Fruit fly (Drosophila melanogaster) whole organism, embryonic: ENCODE measurements around the gene Ir68b.
A peak's percentile ranks its signal among the peaks of the same experiment; 100 is the strongest.

Source experiments
- Atf6 ChIP-seq: fragments of 200-800 bp; sonication (Bioruptor generic); IDR thresholded peaks from 2 replicates; pipeline ENCODE4 v1.3.6; 2022; ENCODE audit warnings: missing biosample characterization, missing genetic modification characterization
- C15 ChIP-seq: fragments of 200-800 bp; sonication (Bioruptor generic); IDR thresholded peaks from 3 replicates; pipeline ENCODE4 v1.3.6; 2022; ENCODE audit warnings: missing biosample characterization, missing genetic modification characterization
- CG10979 ChIP-seq: fragments of 200-800 bp; sonication (Bioruptor generic); optimal IDR thresholded peaks from 2 replicates; lab custom pipeline; 2018; ENCODE audit warnings: missing biosample characterization, mild to moderate bottlenecking, missing genetic modification characterization, moderate library complexity
- CG11723 ChIP-seq: fragments of 200-800 bp; sonication (Bioruptor generic); optimal IDR thresholded peaks from 2 replicates; lab custom pipeline; 2017; ENCODE audit warnings: missing biosample characterization, mild to moderate bottlenecking, missing genetic modification characterization
- CG12155 ChIP-seq: fragments of 200-800 bp; sonication (Bioruptor generic); optimal IDR thresholded peaks from 3 replicates; lab custom pipeline; 2016; ENCODE audit warnings: missing biosample characterization, missing genetic modification characterization
- CG12236 ChIP-seq: fragments of 200-800 bp; sonication (Bioruptor generic); optimal IDR thresholded peaks from 2 replicates; lab custom pipeline; 2016; ENCODE audit warnings: missing biosample characterization, missing genetic modification characterization
- CG12299 ChIP-seq: fragments of 200-800 bp; sonication (Bioruptor generic); optimal IDR thresholded peaks from 2 replicates; lab custom pipeline; 2018; ENCODE audit warnings: missing biosample characterization, mild to moderate bottlenecking, missing genetic modification characterization
- CG17359 ChIP-seq: fragments of 200-800 bp; sonication (Bioruptor generic); optimal IDR thresholded peaks from 3 replicates; lab custom pipeline; 2018; ENCODE audit warnings: missing biosample characterization, mild to moderate bottlenecking, missing genetic modification characterization, moderate library complexity
- CG18262 ChIP-seq: fragments of 200-800 bp; optimal IDR thresholded peaks from 3 replicates; lab custom pipeline; 2019; ENCODE audit warnings: missing biosample characterization, mild to moderate bottlenecking, missing genetic modification characterization, moderate library complexity
- CG2116 ChIP-seq: fragments of 200-800 bp; sonication (Bioruptor generic); optimal IDR thresholded peaks from 3 replicates; lab custom pipeline; 2018; ENCODE audit warnings: missing biosample characterization, mild to moderate bottlenecking, missing genetic modification characterization
- CG2202 ChIP-seq: fragments of 200-800 bp; sonication (Bioruptor generic); optimal IDR thresholded peaks from 2 replicates; lab custom pipeline; 2018; ENCODE audit warnings: missing biosample characterization, mild to moderate bottlenecking, missing genetic modification characterization
- CG2889 ChIP-seq: fragments of 200-800 bp; sonication (Bioruptor generic); IDR thresholded peaks from 3 replicates; pipeline ENCODE4 v1.3.6; 2022; ENCODE audit warnings: missing biosample characterization, missing genetic modification characterization
- CG42726 ChIP-seq: fragments of 200-800 bp; sonication (Bioruptor generic); IDR thresholded peaks from 2 replicates; pipeline ENCODE4 v1.3.6; 2022; ENCODE audit warnings: missing biosample characterization, missing genetic modification characterization; ENCODE audit not compliant: partially characterized antibody
- CG43689 ChIP-seq: fragments of 200-800 bp; sonication (Bioruptor generic); IDR thresholded peaks from 2 replicates; pipeline ENCODE4 v1.3.6; 2022; ENCODE audit warnings: missing biosample characterization, missing genetic modification characterization
- CG6654 ChIP-seq: fragments of 200-800 bp; sonication (Bioruptor generic); optimal IDR thresholded peaks from 2 replicates; lab custom pipeline; 2017; ENCODE audit warnings: missing biosample characterization, mild to moderate bottlenecking, missing genetic modification characterization
- CG7556 ChIP-seq: fragments of 200-800 bp; sonication (Bioruptor generic); optimal IDR thresholded peaks from 2 replicates; lab custom pipeline; 2017; ENCODE audit warnings: missing biosample characterization, mild to moderate bottlenecking, missing genetic modification characterization
- CG7963 ChIP-seq: fragments of 200-800 bp; sonication (Bioruptor generic); IDR thresholded peaks from 3 replicates; pipeline ENCODE4 v1.3.6; 2022; ENCODE audit warnings: missing biosample characterization, missing genetic modification characterization; ENCODE audit not compliant: partially characterized antibody
- CG9609 ChIP-seq: fragments of 200-800 bp; sonication (Bioruptor generic); optimal IDR thresholded peaks from 3 replicates; lab custom pipeline; 2016; ENCODE audit warnings: missing biosample characterization, missing genetic modification characterization
- CG9932 ChIP-seq: fragments of 200-800 bp; sonication (Bioruptor generic); IDR thresholded peaks from 2 replicates; pipeline ENCODE4 v1.3.6; 2022; ENCODE audit warnings: missing biosample characterization, missing genetic modification characterization
- CoRest ChIP-seq: fragments of 200-800 bp; sonication (Bioruptor generic); optimal IDR thresholded peaks from 3 replicates; lab custom pipeline; 2018; ENCODE audit warnings: missing biosample characterization, mild to moderate bottlenecking, missing genetic modification characterization, moderate library complexity
- Deaf1 ChIP-seq: fragments of 200-800 bp; optimal IDR thresholded peaks from 3 replicates; lab custom pipeline; 2019; ENCODE audit warnings: missing biosample characterization, mild to moderate bottlenecking, missing genetic modification characterization, moderate library complexity
- Dip2 ChIP-seq: fragments of 200-800 bp; sonication (Bioruptor generic); IDR thresholded peaks from 2 replicates; pipeline ENCODE4 v1.3.6; 2022; ENCODE audit warnings: missing biosample characterization, missing genetic modification characterization
- Dip3 ChIP-seq: fragments of 200-800 bp; sonication (Bioruptor generic); optimal IDR thresholded peaks from 3 replicates; lab custom pipeline; 2016; ENCODE audit warnings: missing biosample characterization, missing genetic modification characterization
- ERR ChIP-seq: fragments of 200-800 bp; sonication (Bioruptor generic); optimal IDR thresholded peaks from 2 replicates; lab custom pipeline; 2016; ENCODE audit warnings: missing biosample characterization, missing genetic modification characterization
- HHEX ChIP-seq: fragments of 200-800 bp; sonication (Bioruptor generic); optimal IDR thresholded peaks from 3 replicates; lab custom pipeline; 2017; ENCODE audit warnings: missing biosample characterization, mild to moderate bottlenecking, missing genetic modification characterization, missing genetic modification reagents
- Hmx ChIP-seq: fragments of 200-800 bp; sonication (Bioruptor generic); optimal IDR thresholded peaks from 2 replicates; lab custom pipeline; 2016; ENCODE audit warnings: missing biosample characterization, missing genetic modification characterization
- Hr51 ChIP-seq, 2 experiments: fragments of 200-800 bp; sonication (Bioruptor generic); optimal IDR thresholded peaks; 2 replicates in 1 of 2; 3 replicates in 1 of 2; lab custom pipeline; 2016 to 2018; ENCODE audit warnings: missing biosample characterization in 2 of 2, missing genetic modification characterization in 2 of 2, mild to moderate bottlenecking in 1 of 2, moderate library complexity in 1 of 2
- Kr ChIP-seq: fragments of 200-800 bp; sonication (Bioruptor generic); optimal IDR thresholded peaks from 2 replicates; lab custom pipeline; 2017; ENCODE audit warnings: missing biosample characterization, mild to moderate bottlenecking, missing genetic modification characterization
- Med ChIP-seq: fragments of 200-800 bp; sonication (Bioruptor generic); peaks from one replicate; lab custom pipeline; 2016; ENCODE audit warnings: missing biosample characterization, missing genetic modification characterization, mild to moderate bottlenecking, inconsistent platforms, moderate library complexity
- Scr ChIP-seq: fragments of 200-800 bp; sonication (Bioruptor generic); IDR thresholded peaks from 2 replicates; pipeline ENCODE4 v1.3.6; 2022; ENCODE audit warnings: missing biosample characterization, missing genetic modification characterization; ENCODE audit not compliant: partially characterized antibody
- Side ChIP-seq: fragments of 200-800 bp; sonication (Bioruptor generic); optimal IDR thresholded peaks from 2 replicates; lab custom pipeline; 2016; ENCODE audit warnings: missing biosample characterization, missing genetic modification characterization
- Sry-δ ChIP-seq: fragments of 200-800 bp; sonication (Bioruptor generic); optimal IDR thresholded peaks from 2 replicates; lab custom pipeline; 2016; ENCODE audit warnings: missing biosample characterization, missing genetic modification characterization
- ase ChIP-seq: fragments of 200-800 bp; sonication (Bioruptor generic); IDR thresholded peaks from 3 replicates; pipeline ENCODE4 v1.3.6; 2022; ENCODE audit warnings: missing biosample characterization, missing genetic modification characterization
- ci ChIP-seq: fragments of 200-800 bp; sonication (Bioruptor generic); IDR thresholded peaks from 3 replicates; pipeline ENCODE4 v1.3.6; 2022; ENCODE audit warnings: missing biosample characterization, missing genetic modification characterization
- corto ChIP-seq: fragments of 200-800 bp; sonication (Bioruptor generic); optimal IDR thresholded peaks from 2 replicates; lab custom pipeline; 2016; ENCODE audit warnings: missing biosample characterization, mild to moderate bottlenecking, missing genetic modification characterization, moderate library complexity
- dati ChIP-seq: fragments of 200-800 bp; sonication (Bioruptor generic); IDR thresholded peaks from 2 replicates; pipeline ENCODE4 v1.3.6; 2022; ENCODE audit warnings: missing biosample characterization, missing genetic modification characterization
- dmrt11E ChIP-seq: fragments of 200-800 bp; sonication (Bioruptor generic); optimal IDR thresholded peaks from 3 replicates; lab custom pipeline; 2018; ENCODE audit warnings: missing biosample characterization, mild to moderate bottlenecking, missing genetic modification characterization, moderate library complexity
- dpn ChIP-seq, 2 experiments: fragments of 200-800 bp; sonication (Bioruptor generic); optimal IDR thresholded peaks; 3 replicates each; lab custom pipeline; 2016; ENCODE audit warnings: missing biosample characterization in 2 of 2, missing genetic modification characterization in 2 of 2
- hkb ChIP-seq, 2 experiments: fragments of 200-800 bp in 1 of 2; fragments of >200 bp in 1 of 2; sonication (Bioruptor generic) in 1 of 2; IDR thresholded peaks in 1 of 2; optimal IDR thresholded peaks in 1 of 2; 2 replicates each; pipeline versions ENCODE4 v1.3.6 to Lab custom; 2017 to 2022; ENCODE audit warnings: missing biosample characterization in 1 of 2, missing genetic modification characterization in 1 of 2
- jing ChIP-seq: fragments of 200-800 bp; sonication (Bioruptor generic); optimal IDR thresholded peaks from 2 replicates; lab custom pipeline; 2018; ENCODE audit warnings: missing biosample characterization, mild to moderate bottlenecking, missing genetic modification characterization
- lmd ChIP-seq: fragments of 200-800 bp; sonication (Bioruptor generic); IDR thresholded peaks from 2 replicates; pipeline ENCODE4 v1.3.6; 2022; ENCODE audit warnings: missing biosample characterization, missing genetic modification characterization
- pros ChIP-seq: fragments of 200-800 bp; sonication (Bioruptor generic); optimal IDR thresholded peaks from 3 replicates; lab custom pipeline; 2019; ENCODE audit warnings: missing biosample characterization, mild to moderate bottlenecking, missing genetic modification characterization, moderate library complexity
- psq ChIP-seq: fragments of 200-800 bp; sonication (Bioruptor generic); optimal IDR thresholded peaks from 2 replicates; lab custom pipeline; 2017; ENCODE audit warnings: missing biosample characterization, missing genetic modification characterization
- salm ChIP-seq: fragments of 200-800 bp; sonication (Bioruptor generic); optimal IDR thresholded peaks from 2 replicates; lab custom pipeline; 2018; ENCODE audit warnings: missing biosample characterization, mild to moderate bottlenecking, missing genetic modification characterization
- schlank ChIP-seq: fragments of 200-800 bp; sonication (Bioruptor generic); optimal IDR thresholded peaks from 2 replicates; lab custom pipeline; 2018; ENCODE audit warnings: missing biosample characterization, mild to moderate bottlenecking, missing genetic modification characterization
- sob ChIP-seq: fragments of 200-800 bp; sonication (Bioruptor generic); IDR thresholded peaks from 2 replicates; pipeline ENCODE4 v1.3.6; 2022; ENCODE audit warnings: missing biosample characterization, missing genetic modification characterization
- ssp ChIP-seq: fragments of 200-800 bp; sonication (Bioruptor generic); IDR thresholded peaks from 2 replicates; pipeline ENCODE4 v1.3.6; 2022; ENCODE audit warnings: missing biosample characterization, missing genetic modification characterization
- tin ChIP-seq: fragments of 200-800 bp; sonication (Bioruptor generic); optimal IDR thresholded peaks from 3 replicates; lab custom pipeline; 2016; ENCODE audit warnings: missing biosample characterization, missing genetic modification characterization
- tll ChIP-seq, 2 experiments: fragments of 200-800 bp in 1 of 2; fragments of >200 bp in 1 of 2; sonication (Bioruptor generic) in 1 of 2; optimal IDR thresholded peaks; 2 replicates each; lab custom pipeline; 2017 to 2019; ENCODE audit warnings: missing biosample characterization in 2 of 2, missing genetic modification characterization in 2 of 2, mild to moderate bottlenecking in 1 of 2, moderate library complexity in 1 of 2
- toy ChIP-seq: fragments of 200-800 bp; sonication (Bioruptor generic); IDR thresholded peaks from 2 replicates; pipeline ENCODE4 v1.3.6; 2022; ENCODE audit warnings: missing biosample characterization, missing genetic modification characterization

Gene Ir68b

DNA sequence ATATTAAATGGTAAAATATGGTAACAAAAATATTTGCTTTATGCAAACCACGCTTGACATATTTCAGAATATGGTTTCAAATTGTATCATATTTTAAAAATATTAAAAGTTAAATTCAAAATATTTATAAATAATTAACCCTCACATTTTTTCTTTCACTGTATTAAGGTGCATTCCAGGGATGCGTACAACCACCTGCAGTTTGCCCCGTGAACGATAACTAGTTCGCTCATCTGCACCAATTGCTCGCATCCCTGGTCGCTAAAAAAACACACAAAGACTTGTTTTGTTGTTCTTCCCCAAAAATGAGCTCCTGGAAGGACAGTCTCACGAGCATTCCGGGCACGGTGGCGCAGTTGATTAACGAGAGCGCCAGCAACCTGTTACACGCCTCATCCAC lies 4.7 kb upstream of the Ir68b start, which contains the start of gene DEF8 (continued):
- TF ChIP-seq Hr51 (GFP tag; optimal IDR thresholded peaks at IDR 0.05; lab: Kevin White, UChicago): peak; percentile 45 to 95
- TF ChIP-seq CG7556 (GFP tag; lab: Kevin White, UChicago): peak; percentile 80
- TF ChIP-seq Hmx: no peak
- TF ChIP-seq Deaf1 (tag; lab: Kevin White, UChicago): peak; percentile 71
- TF ChIP-seq psq (GFP tag; lab: Kevin White, UChicago): peak; percentile 52
- TF ChIP-seq CG11723 (GFP tag; lab: Kevin White, UChicago): peak; percentile 68
- no peak for TF ChIP-seq pros (GFP tag; lab: Kevin White, UChicago)
- TF ChIP-seq CG42726: 0 out of 2 replicates have a peak, but pooled peaks have one; percentile 37
- TF ChIP-seq CG9932 (GFP tag; lab: Robert Waterston, UW): peak; percentile 71; the same call in 1 of the 2 replicates
- peak; percentile 61 for TF ChIP-seq salm (tag; lab: Kevin White, UChicago)
- peak; percentile 79 for TF ChIP-seq HHEX (GFP tag; lab: Kevin White, UChicago)
- no peak for TF ChIP-seq schlank
- peak; percentile 70 for TF ChIP-seq CG12155 (GFP tag; lab: Kevin White, UChicago)
- TF ChIP-seq Dip3: peak; percentile 34
- peak; percentile 91 for TF ChIP-seq CG17359 (tag; lab: Kevin White, UChicago)
- TF ChIP-seq dmrt11E: peak; percentile 91
- TF ChIP-seq tin (GFP tag; lab: Kevin White, UChicago): peak; percentile 85
- no peak for TF ChIP-seq corto
- peak; percentile 76 for TF ChIP-seq lmd (GFP tag; lab: Robert Waterston, UW)
- no peak for TF ChIP-seq Side
- TF ChIP-seq CG7963 (GFP tag; lab: Robert Waterston, UW): no peak
- TF ChIP-seq Med (GFP tag; lab: Kevin White, UChicago): peak; percentile 90
- no peak for TF ChIP-seq Dip2 (GFP tag; lab: Robert Waterston, UW)
- peak; percentile 73 for TF ChIP-seq CG43689 (GFP tag; lab: Robert Waterston, UW)
- no peak for TF ChIP-seq Kr (GFP tag; lab: Kevin White, UChicago)
- peak; percentile 89 for TF ChIP-seq ci (GFP tag; lab: Robert Waterston, UW)
- peak; percentile 42 for TF ChIP-seq Scr (GFP tag; lab: Robert Waterston, UW)
- TF ChIP-seq CoRest: peak; percentile 90
- TF ChIP-seq dati (GFP tag; lab: Robert Waterston, UW): peak; percentile 83
- peak; percentile 86 for TF ChIP-seq Atf6 (GFP tag; lab: Robert Waterston, UW)
- TF ChIP-seq Sry-δ (GFP tag; lab: Kevin White, UChicago): peak; percentile 44
- TF ChIP-seq CG12299: peak; percentile 78
- no peak for TF ChIP-seq ERR (GFP tag; lab: Kevin White, UChicago)
- peak; percentile 33 to 88 for TF ChIP-seq dpn (GFP tag; optimal IDR thresholded peaks at IDR 0.05; lab: Kevin White, UChicago)
- no peak for TF ChIP-seq tll (GFP tag; optimal IDR thresholded peaks at IDR 0.05; lab: Kevin White, UChicago)
- peak; percentile 19 for TF ChIP-seq CG9609 (GFP tag; lab: Kevin White, UChicago)
- no peak for TF ChIP-seq jing (GFP tag; lab: Kevin White, UChicago)
- peak; percentile 90 for TF ChIP-seq ase (GFP tag; lab: Robert Waterston, UW)
- TF ChIP-seq CG6654: peak; percentile 11
- TF ChIP-seq CG10979: peak; percentile 92
- TF ChIP-seq CG12236 (GFP tag; lab: Kevin White, UChicago): no peak
- TF ChIP-seq CG2116 (GFP tag; lab: Kevin White, UChicago): peak; percentile 74
- TF ChIP-seq sob (GFP tag; lab: Robert Waterston, UW): peak; percentile 87
- peak; percentile 68; the same call in 1 of the 3 replicates for TF ChIP-seq CG2889 (GFP tag; lab: Robert Waterston, UW)
- peak; percentile 90 for TF ChIP-seq CG18262 (tag; lab: Kevin White, UChicago)
- peak; percentile 38; the same call in 1 of the 2 replicates for TF ChIP-seq toy (GFP tag; lab: Robert Waterston, UW)
- TF ChIP-seq hkb (optimal IDR thresholded peaks at IDR 0.05; lab: Kevin White, UChicago): no peak
- TF ChIP-seq hkb (GFP tag; IDR thresholded peaks at IDR 0.05; lab: Robert Waterston, UW): peak; percentile 89
- TF ChIP-seq ssp: peak; percentile 77
- peak; percentile 75 for TF ChIP-seq CG2202 (tag; lab: Kevin White, UChicago)
- peak; percentile 78; the same call in 2 of the 3 replicates for TF ChIP-seq C15 (GFP tag; lab: Robert Waterston, UW)
